Fruit fly (Drosophila melanogaster): ENCODE measurements around the gene hook.

Gene hook

DNA sequence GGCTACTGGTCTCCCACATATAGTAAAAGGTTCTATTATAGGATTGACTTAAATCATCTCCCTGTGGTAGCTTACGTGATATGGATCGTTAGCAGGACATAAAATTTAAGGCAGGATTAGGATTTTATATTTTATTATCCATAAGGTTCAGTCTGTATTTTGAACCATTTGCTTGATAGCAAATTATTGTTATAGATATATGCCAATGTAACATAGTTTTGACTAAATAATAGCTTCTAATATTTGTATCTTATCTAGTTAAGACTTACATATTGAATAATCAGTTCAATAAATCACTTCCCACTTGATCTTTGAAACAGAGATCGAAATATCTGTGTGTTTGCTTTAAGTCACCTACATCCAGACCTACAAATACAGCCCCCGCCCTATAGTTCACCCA lies 22.7 kb downstream of the hook start, which contains the start of gene robl37BC:
robl37BC (plus strand) TSS at position 301 of the 400 bp plus-strand sequence.
- TF ChIP-seq sage (GFP tag; optimal IDR thresholded peaks at IDR 0.05) (no peak), ey (GFP tag; optimal IDR thresholded peaks at IDR 0.05) (no peak), pan (optimal IDR thresholded peaks at IDR 0.05) (no peak), h (GFP tag; optimal IDR thresholded peaks at IDR 0.05) (no peak), brk (GFP tag; optimal IDR thresholded peaks at IDR 0.05) (no peak), dsf (GFP tag; optimal IDR thresholded peaks at IDR 0.05; ENCODE audit: borderline replicate concordance) (no peak), Dfd (GFP tag; optimal IDR thresholded peaks at IDR 0.05) (no peak)

DNA sequence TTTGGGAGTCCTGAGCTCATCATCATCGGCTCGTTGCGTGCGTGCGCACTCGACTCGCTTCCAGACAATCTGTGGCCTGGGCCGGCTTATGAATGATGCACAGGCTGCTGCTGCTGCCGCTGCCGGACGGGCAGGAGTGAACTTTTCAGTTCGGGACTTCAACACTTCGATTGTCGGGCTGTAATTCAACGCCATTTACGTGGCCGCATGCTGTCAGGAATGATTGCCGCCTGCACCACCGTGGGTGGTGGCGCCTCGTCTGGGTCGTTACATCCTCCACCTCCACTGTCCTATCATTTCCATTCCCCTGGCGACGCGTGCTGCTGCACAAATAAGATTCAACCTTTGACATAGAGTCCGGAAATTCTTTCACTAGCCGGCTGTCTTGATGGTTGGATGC lies 23.3 kb downstream of the hook start:
- TF ChIP-seq lola (GFP tag; optimal IDR thresholded peaks at IDR 0.05) (no peak), brk (GFP tag; optimal IDR thresholded peaks at IDR 0.05) (no peak), br (GFP tag; optimal IDR thresholded peaks at IDR 0.05) (no peak), Sp1 (GFP tag; optimal IDR thresholded peaks at IDR 0.05) (no peak), ey (GFP tag; optimal IDR thresholded peaks at IDR 0.05) (no peak), HLH106 (tag; optimal IDR thresholded peaks at IDR 0.05) (no peak), Abd-B (GFP tag; optimal IDR thresholded peaks at IDR 0.05) (no peak), GATAd (GFP tag; optimal IDR thresholded peaks at IDR 0.05) (no peak), Hr78 (GFP tag; optimal IDR thresholded peaks at IDR 0.05) (no peak), Myc (optimal IDR thresholded peaks at IDR 0.05) (no peak)

DNA sequence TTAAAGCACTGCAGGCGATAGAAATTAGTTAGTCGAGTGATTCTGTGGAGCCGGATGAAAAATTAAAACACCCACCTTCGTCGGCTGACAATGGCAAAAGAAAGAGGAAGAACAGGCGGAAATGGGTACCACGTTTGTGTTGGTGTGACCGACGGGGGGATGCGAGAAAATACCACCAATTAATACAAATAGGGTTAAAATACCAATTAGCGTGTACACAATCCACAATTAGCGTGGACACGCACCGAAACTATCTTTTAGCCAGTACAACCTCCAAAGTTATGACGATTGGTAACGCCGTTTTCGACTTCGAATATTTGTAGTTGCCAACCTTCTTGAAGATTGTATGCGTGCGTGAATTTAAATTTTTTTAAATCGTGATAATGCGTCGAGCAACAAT lies 24.2 kb downstream of the hook start, which contains the start of gene RpL30:
RpL30 (minus strand) TSS at position 177 of the 400 bp plus-strand sequence.
- no peak for TF ChIP-seq tai (GFP tag; optimal IDR thresholded peaks at IDR 0.05)
- peak; percentile 56 for TF ChIP-seq psq (GFP tag; optimal IDR thresholded peaks at IDR 0.05)
- TF ChIP-seq CrebA (GFP tag; optimal IDR thresholded peaks at IDR 0.05; ENCODE audit: borderline replicate concordance), result no peak
- peak; percentile 71 for TF ChIP-seq Jra (GFP tag; optimal IDR thresholded peaks at IDR 0.05)
- no peak for TF ChIP-seq Rel (GFP tag; optimal IDR thresholded peaks at IDR 0.05)
- TF ChIP-seq Rel (tag; optimal IDR thresholded peaks at IDR 0.05), result peak; percentile 78
- no peak for TF ChIP-seq Hr78 (GFP tag; optimal IDR thresholded peaks at IDR 0.05)
- TF ChIP-seq Dif (GFP tag; optimal IDR thresholded peaks at IDR 0.05; ENCODE audit: partially characterized antibody), result peak; percentile 49
- peak; percentile 94 for TF ChIP-seq rgr (GFP tag; optimal IDR thresholded peaks at IDR 0.05)
- no peak for TF ChIP-seq Vsx2 (GFP tag; optimal IDR thresholded peaks at IDR 0.05; ENCODE audit: partially characterized antibody)
- TF ChIP-seq usp (GFP tag; optimal IDR thresholded peaks at IDR 0.05), result no peak
- TF ChIP-seq Sp1 (GFP tag; optimal IDR thresholded peaks at IDR 0.05), result peak; percentile 92
- peak; percentile 88 for TF ChIP-seq sv (GFP tag; optimal IDR thresholded peaks at IDR 0.05)
- no peak for TF ChIP-seq Dfd (GFP tag; optimal IDR thresholded peaks at IDR 0.05)
- peak; percentile 90 for TF ChIP-seq br (GFP tag; optimal IDR thresholded peaks at IDR 0.05)
- peak; percentile 68 for TF ChIP-seq CG32264 (GFP tag; optimal IDR thresholded peaks at IDR 0.05)
- TF ChIP-seq N (GFP tag; optimal IDR thresholded peaks at IDR 0.05), result no peak
- TF ChIP-seq Hr83 (GFP tag; optimal IDR thresholded peaks at IDR 0.05; ENCODE audit: poor library complexity, severe bottlenecking), result peak; percentile 85
- peak; percentile 33 for TF ChIP-seq sage (GFP tag; optimal IDR thresholded peaks at IDR 0.05)
- peak; percentile 71 for TF ChIP-seq Mio (GFP tag; optimal IDR thresholded peaks at IDR 0.05)
- TF ChIP-seq fru (GFP tag; optimal IDR thresholded peaks at IDR 0.05), result peak; percentile 81
- TF ChIP-seq CG9705 (GFP tag; optimal IDR thresholded peaks at IDR 0.05), result peak; percentile 87
- peak; percentile 46 to 79 for TF ChIP-seq foxo (GFP tag; optimal IDR thresholded peaks at IDR 0.05)
- TF ChIP-seq jim (GFP tag; optimal IDR thresholded peaks at IDR 0.05), result no peak
- peak; percentile 97 for TF ChIP-seq Myc (optimal IDR thresholded peaks at IDR 0.05)
- peak; percentile 51 for TF ChIP-seq woc (GFP tag; optimal IDR thresholded peaks at IDR 0.05)
- no peak for TF ChIP-seq GATAd (GFP tag; optimal IDR thresholded peaks at IDR 0.05)
- peak; percentile 54 for TF ChIP-seq ey (GFP tag; optimal IDR thresholded peaks at IDR 0.05)
- no peak for TF ChIP-seq dl (GFP tag; optimal IDR thresholded peaks at IDR 0.05; ENCODE audit: insufficient read depth in 1 of 2, partially characterized antibody in 2 of 2)
- TF ChIP-seq lola (GFP tag; optimal IDR thresholded peaks at IDR 0.05), result no peak
- TF ChIP-seq Hnf4 (GFP tag; optimal IDR thresholded peaks at IDR 0.05), result peak; percentile 81
- no peak for TF ChIP-seq brk (GFP tag; optimal IDR thresholded peaks at IDR 0.05)
- TF ChIP-seq pan (optimal IDR thresholded peaks at IDR 0.05), result no peak
- TF ChIP-seq HLH106 (tag; optimal IDR thresholded peaks at IDR 0.05), result peak; percentile 78
- no peak for TF ChIP-seq Abd-B (GFP tag; optimal IDR thresholded peaks at IDR 0.05)
- peak; percentile 82 for TF ChIP-seq OdsH (GFP tag; optimal IDR thresholded peaks at IDR 0.05)
- TF ChIP-seq dsf (GFP tag; optimal IDR thresholded peaks at IDR 0.05; ENCODE audit: borderline replicate concordance), result peak; percentile 22
- peak; percentile 90 for TF ChIP-seq h (GFP tag; optimal IDR thresholded peaks at IDR 0.05)
- TF ChIP-seq dmrt93B (GFP tag; optimal IDR thresholded peaks at IDR 0.05), result peak; percentile 87

Data from whole organism, wandering third instar larva.